Worm (Caenorhabditis elegans): Measurements from ENCODE around the gene ztf-31.

ztf-31 gene

DNA sequence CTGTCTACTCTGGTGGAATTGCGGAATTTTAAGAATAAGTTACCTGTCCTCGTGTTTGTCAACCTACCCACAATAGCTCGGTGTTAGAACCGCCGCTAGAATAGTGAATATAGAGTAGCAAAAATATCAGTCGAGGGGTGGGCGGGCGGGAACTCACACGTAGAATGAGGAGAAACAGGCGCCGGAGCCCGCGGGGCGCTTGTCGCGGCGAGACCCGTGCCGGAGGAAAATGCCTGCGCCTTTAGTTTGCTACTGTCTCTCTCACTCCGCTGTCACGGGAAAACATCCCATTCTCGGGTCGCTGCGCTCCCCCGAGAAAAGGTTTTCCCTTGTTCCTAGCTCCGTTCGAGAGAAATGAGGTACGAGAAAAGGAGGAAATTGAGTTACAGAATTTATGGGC, 5.5 kb upstream of the ztf-31 start:
- peak; percentile 85 for TF ChIP-seq set-16 (GFP tag; IDR thresholded peaks at IDR 0.05)

ce11 chrIII:7238727-7239126, 2.4 kb upstream of the ztf-31 start, which contains the start of gene pars-1:
Gene pars-1 (plus strand): TSS chrIII:7239027.
- TF ChIP-seq ama-1 (optimal IDR thresholded peaks at IDR 0.05): no peak
- no peak for TF ChIP-seq zip-11 (GFP tag; IDR thresholded peaks at IDR 0.05)
- TF ChIP-seq nhr-10 (tag; optimal IDR thresholded peaks at IDR 0.05): no peak
- TF ChIP-seq mes-2 (tag; optimal IDR thresholded peaks at IDR 0.05; ENCODE audit: poor library complexity, severe bottlenecking): no peak
- no peak for TF ChIP-seq dpl-1 (GFP tag; optimal IDR thresholded peaks at IDR 0.05)
- TF ChIP-seq zip-2 (tag; optimal IDR thresholded peaks at IDR 0.05): peak; percentile 46
- TF ChIP-seq ces-1 (GFP tag; optimal IDR thresholded peaks at IDR 0.05): no peak

- no peak for TF ChIP-seq daf-8 (GFP tag; IDR thresholded peaks at IDR 0.05)
- no peak for TF ChIP-seq fos-1 (tag; optimal IDR thresholded peaks at IDR 0.05)
- no peak for TF ChIP-seq madf-5 (GFP tag; IDR thresholded peaks at IDR 0.05)
- no peak for TF ChIP-seq mep-1 (tag; optimal IDR thresholded peaks at IDR 0.05)
- peak in 1 of 2 experiments; percentile 90 for TF ChIP-seq unc-62 (GFP tag; optimal IDR thresholded peaks at IDR 0.05 in 1 of 2)
- TF ChIP-seq unc-62 (tag; optimal IDR thresholded peaks at IDR 0.05): no peak
- no peak for TF ChIP-seq daf-12 (tag; optimal IDR thresholded peaks at IDR 0.05)
Measured at ce11 chrIII:7239416-7239815, 1.7 kb upstream of the ztf-31 start.

ce11 chrIII:7242988-7243387, 1.8 kb downstream of the ztf-31 start, which contains the start of gene osm-10:
Gene osm-10 (plus strand): TSS chrIII:7243280.
- TF ChIP-seq tra-1 (GFP tag; IDR thresholded peaks at IDR 0.05) (no peak), aha-1 (tag) (peak; percentile 52)

DNA sequence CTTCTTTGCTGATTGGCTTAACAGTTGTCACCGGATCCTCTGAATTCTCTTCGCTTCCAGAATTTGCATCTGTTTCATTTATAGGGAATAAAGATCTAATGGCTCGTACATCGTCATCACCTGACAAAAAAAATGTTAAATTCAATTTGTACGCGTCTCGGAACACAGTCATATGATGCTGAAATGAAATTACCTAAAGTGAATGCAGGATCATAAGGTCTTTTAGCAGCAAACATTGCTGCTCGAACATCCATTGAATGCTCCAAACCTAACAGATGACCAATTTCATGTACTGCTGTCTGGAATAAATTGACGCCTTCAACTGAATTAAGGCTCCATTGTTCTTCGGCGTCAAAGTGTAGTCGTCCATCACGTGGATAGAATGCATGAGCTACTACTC, 5.2 kb downstream of the ztf-31 start:
- TF ChIP-seq fkh-10 (GFP tag; optimal IDR thresholded peaks at IDR 0.05): peak; percentile 64
- TF ChIP-seq ces-1 (GFP tag; optimal IDR thresholded peaks at IDR 0.05): peak; percentile 59
- no peak for TF ChIP-seq ceh-62 (tag; optimal IDR thresholded peaks at IDR 0.05)

- peak in 1 of 2 experiments; percentile 44 for TF ChIP-seq unc-62 (GFP tag; optimal IDR thresholded peaks at IDR 0.05 in 1 of 2)
- no peak for TF ChIP-seq unc-62 (tag; optimal IDR thresholded peaks at IDR 0.05)
- TF ChIP-seq mdt-29 (GFP tag; IDR thresholded peaks at IDR 0.05): no peak
Measured at ce11 chrIII:7247740-7248139, 6.6 kb downstream of the ztf-31 start, which contains the start of gene zmp-6. Gene zmp-6 (minus strand): TSS chrIII:7247840.

DNA sequence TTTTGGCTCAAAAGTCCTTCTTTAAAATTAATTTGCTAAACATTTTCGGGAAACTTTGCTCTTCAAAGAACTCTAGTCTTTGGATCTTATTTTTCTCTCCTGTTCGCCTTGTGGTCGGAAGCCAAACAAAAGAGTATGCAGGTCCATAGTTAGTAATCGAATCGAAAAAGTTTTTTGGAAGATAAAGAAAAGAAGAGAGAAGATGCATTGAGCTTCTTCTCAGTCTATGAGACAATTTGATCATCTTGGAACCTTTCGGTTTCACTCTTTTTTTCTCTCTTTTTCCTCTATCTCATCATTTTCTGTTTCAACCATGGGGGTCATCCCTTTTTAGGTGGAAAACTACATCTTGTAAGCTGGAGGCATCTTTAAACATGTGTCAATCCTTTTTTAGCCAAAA, 12.5 kb downstream of the ztf-31 start:
- no peak for TF ChIP-seq attf-4 (tag; optimal IDR thresholded peaks at IDR 0.05)
- TF ChIP-seq mdl-1 (tag; optimal IDR thresholded peaks at IDR 0.05): no peak
- no peak for TF ChIP-seq D1046.2 (GFP tag; IDR thresholded peaks at IDR 0.05)
- TF ChIP-seq F26F4.8 (GFP tag; conservative IDR thresholded peaks at IDR 0.05): no peak
- TF ChIP-seq jun-1 (tag; optimal IDR thresholded peaks at IDR 0.05): no peak
- TF ChIP-seq aly-2 (tag; optimal IDR thresholded peaks at IDR 0.05): no peak
- no peak for TF ChIP-seq fos-1 (tag; optimal IDR thresholded peaks at IDR 0.05)
- TF ChIP-seq nhr-42 (GFP tag; IDR thresholded peaks at IDR 0.05): no peak
- TF ChIP-seq fkh-10 (GFP tag; optimal IDR thresholded peaks at IDR 0.05): peak; percentile 91
- no peak for TF ChIP-seq dmd-9 (GFP tag; IDR thresholded peaks at IDR 0.05)
- no peak for TF ChIP-seq dpl-1 (GFP tag; optimal IDR thresholded peaks at IDR 0.05)
- TF ChIP-seq F10B5.3 (tag; optimal IDR thresholded peaks at IDR 0.05): no peak
- TF ChIP-seq sdz-12 (GFP tag; optimal IDR thresholded peaks at IDR 0.05): no peak
- TF ChIP-seq unc-62 (GFP tag; optimal IDR thresholded peaks at IDR 0.05 in 1 of 2): no peak
- no peak for TF ChIP-seq unc-62 (tag; optimal IDR thresholded peaks at IDR 0.05)
- peak; percentile 80 for TF ChIP-seq ces-1 (GFP tag; optimal IDR thresholded peaks at IDR 0.05)
- TF ChIP-seq spr-3 (GFP tag; optimal IDR thresholded peaks at IDR 0.05): no peak
